Worm (Caenorhabditis elegans): ENCODE results near the gene lmd-3.

DNA sequence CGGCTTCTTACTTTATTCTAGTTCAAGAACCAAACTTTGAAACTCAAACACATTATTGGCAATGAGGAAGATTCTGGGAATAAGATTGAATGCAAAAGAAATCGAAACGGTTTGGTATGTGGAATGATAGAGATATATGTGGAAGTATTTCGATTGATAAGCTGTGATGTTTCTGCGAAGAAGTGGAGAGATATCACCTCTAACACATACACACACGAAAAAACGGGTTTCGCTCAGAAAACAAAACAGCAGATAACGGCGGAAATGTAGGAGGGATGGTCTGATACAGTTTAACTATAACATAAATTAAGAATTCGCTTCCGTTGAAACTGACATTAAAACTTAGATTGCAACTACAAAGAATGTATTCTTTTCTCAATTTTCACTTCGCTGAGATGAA, 43.3 kb downstream of the lmd-3 start:
- TF ChIP-seq flt-1 (GFP tag; IDR thresholded peaks at IDR 0.05), result no peak
- TF ChIP-seq ztf-23 (GFP tag; IDR thresholded peaks at IDR 0.05), result no peak
- no peak for TF ChIP-seq med-1 (GFP tag; optimal IDR thresholded peaks at IDR 0.05; ENCODE audit: insufficient read depth)
- no peak for TF ChIP-seq tab-1 (GFP tag; IDR thresholded peaks at IDR 0.05)
